Fruit fly (Drosophila melanogaster): ENCODE data around the gene CG42353.

CG42353 gene

DNA sequence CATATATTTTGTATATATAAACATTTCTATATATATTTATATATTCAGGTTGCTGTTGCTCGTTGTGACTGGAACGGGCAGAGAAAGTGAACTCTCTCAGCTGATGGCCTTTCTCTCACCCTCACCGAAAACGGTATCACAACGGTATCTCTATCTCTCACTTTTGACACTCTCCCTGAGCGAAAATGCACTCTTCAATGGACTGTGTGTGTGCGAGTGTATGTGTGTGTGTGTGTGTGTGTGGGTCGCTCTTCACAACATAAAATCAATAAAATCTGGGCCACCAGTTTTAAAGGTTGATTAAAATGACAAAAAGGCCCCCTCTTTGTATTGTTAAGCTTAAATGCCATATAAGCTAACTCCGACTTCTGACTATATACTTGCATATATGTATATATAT lies 17.2 kb downstream of the CG42353 start:
- TF ChIP-seq Dll (optimal IDR thresholded peaks at IDR 0.05) = no peak
- TF ChIP-seq pan (optimal IDR thresholded peaks at IDR 0.05) = no peak

DNA sequence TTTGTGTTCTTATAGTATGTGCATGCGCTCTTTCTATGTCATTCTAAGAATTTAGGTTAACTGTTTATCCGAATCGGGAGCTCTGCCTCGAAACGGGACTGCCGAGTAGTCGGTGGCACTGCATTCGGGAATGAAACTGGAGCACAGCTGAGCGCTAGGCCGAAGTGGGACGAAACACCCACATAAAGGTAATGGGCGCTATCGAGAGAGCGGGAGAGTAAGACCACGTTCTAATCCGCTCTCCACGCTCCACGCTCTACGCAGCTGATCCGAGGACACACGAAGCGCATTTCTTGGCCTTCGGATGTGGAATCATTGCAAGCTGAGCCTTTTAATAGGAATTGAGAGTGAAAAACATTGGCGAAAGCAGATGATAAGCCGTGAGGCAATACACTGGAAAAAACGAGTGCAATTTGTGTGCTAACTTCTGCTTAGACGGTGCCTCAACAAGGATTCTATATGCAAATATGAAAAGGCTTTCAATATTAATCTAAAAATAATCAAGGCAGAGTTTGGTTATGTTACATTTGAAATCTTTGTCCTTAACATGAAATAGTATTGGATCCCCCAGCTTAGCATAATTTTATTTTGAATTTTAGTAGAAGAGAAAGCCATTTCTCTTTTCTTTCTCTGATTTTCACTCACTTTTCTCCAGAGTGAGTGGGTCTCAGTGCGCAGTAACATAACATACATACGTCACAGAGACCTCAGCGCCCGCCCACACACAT lies 18.7 kb downstream of the CG42353 start:
- no peak for TF ChIP-seq Dll (optimal IDR thresholded peaks at IDR 0.05)
- TF ChIP-seq EcR (GFP tag; optimal IDR thresholded peaks at IDR 0.05) = no peak
- TF ChIP-seq pan (optimal IDR thresholded peaks at IDR 0.05) = no peak
- TF ChIP-seq usp (GFP tag; optimal IDR thresholded peaks at IDR 0.05) = no peak
- TF ChIP-seq CG8478 (optimal IDR thresholded peaks at IDR 0.05) = no peak
- TF ChIP-seq psq (optimal IDR thresholded peaks at IDR 0.05) = no peak

DNA sequence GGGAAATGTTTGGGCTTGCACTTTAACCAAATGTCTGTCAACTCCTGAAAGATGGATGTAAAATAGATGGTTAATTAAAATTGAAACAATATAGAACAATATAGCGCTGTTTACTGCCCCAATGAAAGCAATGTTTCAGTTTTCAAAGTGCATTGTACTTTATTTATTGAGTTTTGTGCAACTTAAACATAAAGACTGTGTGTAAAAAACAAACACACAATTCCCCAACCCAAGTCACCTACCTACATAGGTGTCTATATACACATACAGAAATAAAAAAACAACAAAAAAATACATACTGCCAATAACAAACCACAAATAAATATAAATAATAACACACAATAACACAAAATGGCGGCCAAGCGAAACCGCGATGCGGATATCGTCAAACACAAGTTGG lies 21.8 kb downstream of the CG42353 start, which contains the start of gene CG8958:
CG8958 (plus strand) TSS at position 301 of the 400 bp plus-strand sequence.
- TF ChIP-seq usp (GFP tag; optimal IDR thresholded peaks at IDR 0.05) (no peak), EcR (GFP tag; optimal IDR thresholded peaks at IDR 0.05) (no peak), psq (optimal IDR thresholded peaks at IDR 0.05) (no peak), CG8478 (optimal IDR thresholded peaks at IDR 0.05) (no peak), pan (optimal IDR thresholded peaks at IDR 0.05) (no peak), Dll (optimal IDR thresholded peaks at IDR 0.05) (no peak)

DNA sequence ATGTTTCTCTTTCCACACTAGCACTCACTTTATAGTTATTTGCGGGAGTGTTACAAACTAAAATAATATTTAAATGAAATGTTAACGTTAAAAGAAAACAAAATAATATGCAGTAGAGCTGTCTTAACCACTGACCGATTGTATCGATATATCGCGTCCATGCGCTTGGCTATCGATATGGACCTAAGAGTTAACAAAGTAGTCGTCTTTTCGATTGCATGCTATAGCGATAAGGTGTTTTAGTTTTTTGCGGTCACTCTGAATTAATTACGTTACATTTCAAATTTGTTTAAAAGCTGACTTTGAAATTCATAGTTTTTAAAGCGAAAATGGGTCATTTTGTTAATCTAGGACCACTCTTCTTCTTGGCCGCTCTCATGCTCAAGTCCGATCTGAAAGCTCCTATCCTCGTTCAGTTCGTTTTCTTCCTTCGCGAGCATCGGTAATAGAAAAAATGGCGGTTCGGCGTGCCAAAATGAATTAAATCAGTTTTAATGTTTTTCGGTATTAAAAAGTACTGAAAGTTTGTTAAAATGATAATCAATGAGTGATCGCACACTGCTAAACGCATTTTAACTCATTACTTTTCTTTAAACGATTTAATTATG lies 31.3 kb downstream of the CG42353 start, which contains the start of gene Nipsnap:
Nipsnap (minus strand) TSS at position 194 of the 608 bp plus-strand sequence.
- TF ChIP-seq CG8478 (optimal IDR thresholded peaks at IDR 0.05) (no peak), pan (optimal IDR thresholded peaks at IDR 0.05) (no peak), Dll (optimal IDR thresholded peaks at IDR 0.05) (no peak), psq (optimal IDR thresholded peaks at IDR 0.05) (no peak), usp (GFP tag; optimal IDR thresholded peaks at IDR 0.05) (no peak), EcR (GFP tag; optimal IDR thresholded peaks at IDR 0.05) (no peak)

DNA sequence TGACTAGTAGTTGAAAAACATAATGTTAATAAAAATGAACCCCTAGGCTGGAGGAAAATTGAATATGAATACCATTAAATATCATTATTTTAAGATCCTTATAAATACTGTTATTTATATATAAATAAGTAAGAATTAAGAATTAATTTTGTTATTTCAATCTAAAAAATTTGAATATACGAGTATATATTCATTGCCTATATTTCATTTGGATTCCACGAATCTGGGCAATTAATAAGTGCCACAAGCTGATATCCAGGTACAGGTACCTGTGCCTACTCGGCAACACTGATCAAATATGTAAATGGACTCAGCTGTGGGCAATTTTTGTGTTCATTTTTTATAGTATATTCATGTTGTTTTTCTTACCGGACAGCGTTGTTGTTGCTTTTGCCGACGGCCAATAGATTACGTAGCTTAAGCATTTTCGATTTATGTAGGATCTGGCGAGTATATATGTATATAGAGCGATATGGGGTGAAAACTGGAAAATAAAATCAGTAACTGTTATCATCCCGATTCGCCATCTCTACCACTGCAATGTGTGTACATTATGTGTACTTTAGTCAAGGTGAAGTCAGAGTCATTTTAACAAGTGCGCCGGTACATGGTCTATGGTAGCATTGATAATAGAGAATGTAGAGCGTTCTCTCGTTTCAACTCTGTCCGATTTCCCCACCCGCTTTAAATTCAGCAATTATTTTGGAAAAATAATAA lies 31.9 kb downstream of the CG42353 start:
- TF ChIP-seq pan (optimal IDR thresholded peaks at IDR 0.05) (no peak), usp (GFP tag; optimal IDR thresholded peaks at IDR 0.05) (no peak), CG8478 (optimal IDR thresholded peaks at IDR 0.05) (no peak), psq (optimal IDR thresholded peaks at IDR 0.05) (no peak), Dll (optimal IDR thresholded peaks at IDR 0.05) (no peak), EcR (GFP tag; optimal IDR thresholded peaks at IDR 0.05) (no peak)

DNA sequence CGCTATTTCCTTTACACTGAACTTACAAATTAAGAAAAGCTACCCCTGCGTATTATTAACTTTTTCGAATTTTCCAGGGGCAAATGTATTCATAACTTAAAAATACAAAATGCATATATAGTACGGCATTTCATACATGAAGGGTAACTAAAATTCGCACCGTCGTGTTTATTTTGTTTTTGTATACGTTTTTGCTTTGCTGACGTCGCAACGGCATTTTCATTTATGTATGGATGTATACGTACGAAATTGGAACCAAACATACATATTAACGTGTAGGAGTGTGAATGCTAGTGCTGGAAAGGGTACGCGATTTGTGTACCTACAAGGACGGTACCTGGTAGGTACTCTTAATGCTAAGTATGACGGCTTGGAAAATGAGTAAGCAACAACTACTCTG lies 32.6 kb downstream of the CG42353 start:
- no peak for TF ChIP-seq CG8478 (optimal IDR thresholded peaks at IDR 0.05)
- TF ChIP-seq pan (optimal IDR thresholded peaks at IDR 0.05) = no peak
- no peak for TF ChIP-seq usp (GFP tag; optimal IDR thresholded peaks at IDR 0.05)
- no peak for TF ChIP-seq EcR (GFP tag; optimal IDR thresholded peaks at IDR 0.05)
- no peak for TF ChIP-seq Dll (optimal IDR thresholded peaks at IDR 0.05)
- TF ChIP-seq psq (optimal IDR thresholded peaks at IDR 0.05) = no peak

DNA sequence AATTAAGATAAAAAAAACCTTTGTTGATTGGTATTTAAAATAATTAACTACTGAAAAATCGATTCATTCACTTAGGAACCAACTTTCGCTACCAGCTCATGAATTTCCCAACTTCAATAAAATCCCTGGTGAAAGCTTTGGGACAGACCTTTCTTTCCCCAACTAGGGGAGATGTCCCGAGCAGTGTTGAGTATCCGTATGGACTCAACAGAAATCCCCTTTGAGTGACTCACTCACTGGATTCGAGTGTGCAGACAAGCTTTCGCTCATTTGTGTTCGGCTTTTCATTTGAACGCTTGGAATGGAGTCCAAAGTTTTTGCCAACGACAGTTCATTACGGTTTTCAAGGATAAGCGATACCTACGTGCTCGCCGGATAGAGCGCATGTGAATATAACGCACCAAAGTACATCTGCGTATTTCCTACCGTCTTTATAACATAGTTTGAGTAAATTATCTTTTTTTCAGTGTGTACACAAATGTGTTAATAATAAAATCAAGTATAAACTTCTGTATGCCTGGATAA lies 41.3 kb downstream of the CG42353 start, which contains the start of gene dpr18:
dpr18 (plus strand) TSS at position 325 of the 525 bp plus-strand sequence.
- TF ChIP-seq usp (GFP tag; optimal IDR thresholded peaks at IDR 0.05) (no peak), EcR (GFP tag; optimal IDR thresholded peaks at IDR 0.05) (no peak), Dll (optimal IDR thresholded peaks at IDR 0.05) (no peak), CG8478 (optimal IDR thresholded peaks at IDR 0.05) (no peak)

DNA sequence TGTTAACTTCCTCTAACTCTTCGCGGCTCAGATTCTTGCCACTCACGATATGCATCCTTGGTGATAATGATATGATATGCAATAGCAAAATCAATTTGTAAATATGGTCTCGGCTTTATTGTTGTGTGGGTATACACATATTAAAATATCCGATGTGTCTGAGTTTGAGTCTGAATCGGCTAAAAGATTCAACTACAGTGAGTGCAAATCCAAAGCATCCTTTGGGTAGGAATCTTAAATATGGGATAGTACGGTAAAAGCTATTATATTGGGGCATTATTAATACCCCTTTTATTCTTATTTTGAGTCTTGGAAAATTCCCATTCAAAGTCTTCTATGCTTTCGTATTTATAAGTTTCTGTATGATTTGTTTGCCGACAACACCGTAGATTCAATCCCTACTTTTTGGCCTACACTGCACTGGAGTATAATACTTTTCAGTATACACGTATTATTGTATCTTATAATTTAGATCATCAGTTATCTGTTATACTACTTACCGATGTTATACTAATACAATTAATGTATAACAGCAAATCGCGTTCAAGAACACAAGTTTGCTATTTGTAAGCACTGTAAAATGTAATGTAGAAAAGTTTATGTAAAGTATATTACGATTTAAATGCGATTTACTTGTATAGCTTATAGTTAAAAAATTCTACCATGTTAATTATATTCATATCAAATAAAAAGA lies 41.9 kb downstream of the CG42353 start, which contains the start of gene CG12395:
CG12395 (minus strand) TSS at position 179 of the 694 bp plus-strand sequence.
- TF ChIP-seq Dll (optimal IDR thresholded peaks at IDR 0.05) = no peak
- no peak for TF ChIP-seq usp (GFP tag; optimal IDR thresholded peaks at IDR 0.05)
- no peak for TF ChIP-seq CG8478 (optimal IDR thresholded peaks at IDR 0.05)
- TF ChIP-seq EcR (GFP tag; optimal IDR thresholded peaks at IDR 0.05) = no peak
- no peak for TF ChIP-seq pan (optimal IDR thresholded peaks at IDR 0.05)
